Fruit fly (Drosophila melanogaster): ENCODE data around the gene Or74a.

Or74a gene

dm6 chr3L:17341216-17341615 is 12.2 kb upstream of the Or74a start, which contains the start of gene CG13727:
CG13727 (minus strand) TSS chr3L:17341316.
- TF ChIP-seq CG11617 (GFP tag; optimal IDR thresholded peaks at IDR 0.05) (no peak), CG7045 (GFP tag; optimal IDR thresholded peaks at IDR 0.05) (no peak), CG33017 (tag; optimal IDR thresholded peaks at IDR 0.05) (no peak), CG12768 (GFP tag; optimal IDR thresholded peaks at IDR 0.05) (no peak)

dm6 chr3L:17339756-17340155 is 10.8 kb upstream of the Or74a start:
- TF ChIP-seq CG14711 (tag; optimal IDR thresholded peaks at IDR 0.05) (no peak), Crg-1 (GFP tag; optimal IDR thresholded peaks at IDR 0.05) (no peak)

- TF ChIP-seq CG12768 (GFP tag; optimal IDR thresholded peaks at IDR 0.05) (no peak), kay (GFP tag; ENCODE audit: borderline replicate concordance) (no peak), Clk (GFP tag; optimal IDR thresholded peaks at IDR 0.05) (no peak)
Observed at dm6 chr3L:17339122-17339521, 10.2 kb upstream of the Or74a start, which contains the start of gene CG6479. CG6479 (minus strand) TSS chr3L:17339262.

dm6 chr3L:17325418-17325817 is 3.6 kb downstream of the Or74a start, which contains the start of gene CG13725:
CG13725 (minus strand) TSS chr3L:17325518.
- TF ChIP-seq CG7045 (GFP tag; optimal IDR thresholded peaks at IDR 0.05) (no peak), Clk (GFP tag; optimal IDR thresholded peaks at IDR 0.05) (no peak), CG12768 (GFP tag; optimal IDR thresholded peaks at IDR 0.05) (no peak), CG7101 (tag; optimal IDR thresholded peaks at IDR 0.05) (no peak), ovo (GFP tag; optimal IDR thresholded peaks at IDR 0.05) (no peak)

dm6 chr3L:17322541-17322940 is 6.4 kb downstream of the Or74a start, which contains the start of gene CG13724:
CG13724 (plus strand) TSS chr3L:17322841.
- TF ChIP-seq CG1620 (GFP tag; optimal IDR thresholded peaks at IDR 0.05) (no peak), cnc (optimal IDR thresholded peaks at IDR 0.05) (no peak), cic (GFP tag; optimal IDR thresholded peaks at IDR 0.05) (no peak), Mnt (GFP tag; optimal IDR thresholded peaks at IDR 0.05) (no peak), CG7045 (GFP tag; optimal IDR thresholded peaks at IDR 0.05) (no peak), toe (GFP tag; optimal IDR thresholded peaks at IDR 0.05) (no peak), kay (GFP tag; ENCODE audit: borderline replicate concordance) (no peak), pad (GFP tag; optimal IDR thresholded peaks at IDR 0.05) (no peak), tj (GFP tag; optimal IDR thresholded peaks at IDR 0.05) (no peak), CG7101 (tag; optimal IDR thresholded peaks at IDR 0.05) (no peak), CG33017 (tag; optimal IDR thresholded peaks at IDR 0.05) (no peak), Crg-1 (GFP tag; optimal IDR thresholded peaks at IDR 0.05) (no peak), CG5204 (GFP tag; optimal IDR thresholded peaks at IDR 0.05) (no peak), CG14711 (tag; optimal IDR thresholded peaks at IDR 0.05) (no peak), CG12768 (GFP tag; optimal IDR thresholded peaks at IDR 0.05) (no peak), CG11617 (GFP tag; optimal IDR thresholded peaks at IDR 0.05) (no peak), Clk (GFP tag; optimal IDR thresholded peaks at IDR 0.05) (no peak), Hr96 (GFP tag; optimal IDR thresholded peaks at IDR 0.05) (no peak)

dm6 chr3L:17320711-17321110 is 8.3 kb downstream of the Or74a start, which contains the start of gene ND-24L:
ND-24L (minus strand) TSS chr3L:17320811.
- TF ChIP-seq CG14711 (tag; optimal IDR thresholded peaks at IDR 0.05) (no peak), cic (GFP tag; optimal IDR thresholded peaks at IDR 0.05) (no peak), tj (GFP tag; optimal IDR thresholded peaks at IDR 0.05) (no peak), CG5204 (GFP tag; optimal IDR thresholded peaks at IDR 0.05) (no peak), kay (GFP tag; ENCODE audit: borderline replicate concordance) (no peak), cnc (optimal IDR thresholded peaks at IDR 0.05) (no peak), CG1620 (GFP tag; optimal IDR thresholded peaks at IDR 0.05) (no peak), ovo (GFP tag; optimal IDR thresholded peaks at IDR 0.05) (no peak), toe (GFP tag; optimal IDR thresholded peaks at IDR 0.05) (no peak), CG12768 (GFP tag; optimal IDR thresholded peaks at IDR 0.05) (no peak), pad (GFP tag; optimal IDR thresholded peaks at IDR 0.05) (no peak), Mnt (GFP tag; optimal IDR thresholded peaks at IDR 0.05) (no peak), CG7101 (tag; optimal IDR thresholded peaks at IDR 0.05) (no peak), Clk (GFP tag; optimal IDR thresholded peaks at IDR 0.05) (no peak), CG11617 (GFP tag; optimal IDR thresholded peaks at IDR 0.05) (no peak)

- TF ChIP-seq ovo (GFP tag; optimal IDR thresholded peaks at IDR 0.05) (no peak), CG7101 (tag; optimal IDR thresholded peaks at IDR 0.05) (no peak), Clk (GFP tag; optimal IDR thresholded peaks at IDR 0.05) (no peak), toe (GFP tag; optimal IDR thresholded peaks at IDR 0.05) (no peak), Crg-1 (GFP tag; optimal IDR thresholded peaks at IDR 0.05) (no peak), CG33017 (tag; optimal IDR thresholded peaks at IDR 0.05) (no peak), cnc (optimal IDR thresholded peaks at IDR 0.05) (no peak), Hr96 (GFP tag; optimal IDR thresholded peaks at IDR 0.05) (no peak), CG1620 (GFP tag; optimal IDR thresholded peaks at IDR 0.05) (no peak), Mnt (GFP tag; optimal IDR thresholded peaks at IDR 0.05) (no peak), kay (GFP tag; ENCODE audit: borderline replicate concordance) (no peak), tj (GFP tag; optimal IDR thresholded peaks at IDR 0.05) (no peak), bab1 (GFP tag; optimal IDR thresholded peaks at IDR 0.05) (no peak), CG5204 (GFP tag; optimal IDR thresholded peaks at IDR 0.05) (no peak), CG11617 (GFP tag; optimal IDR thresholded peaks at IDR 0.05) (no peak), CG12768 (GFP tag; optimal IDR thresholded peaks at IDR 0.05) (no peak), CG14711 (tag; optimal IDR thresholded peaks at IDR 0.05) (no peak)
Observed at dm6 chr3L:17316220-17316619, 12.7 kb downstream of the Or74a start.

All from whole organism, adult.